Worm (Caenorhabditis elegans): ENCODE data around the gene F20D6.5.

- TF ChIP-seq lin-39 (tag; optimal IDR thresholded peaks at IDR 0.05) (no peak), elt-3 (tag; optimal IDR thresholded peaks at IDR 0.05) (no peak), unc-98 (GFP tag; IDR thresholded peaks at IDR 0.05) (no peak), snpc-4 (tag; optimal IDR thresholded peaks at IDR 0.05) (no peak), nhr-237 (tag; optimal IDR thresholded peaks at IDR 0.05) (no peak), lsy-2 (tag; optimal IDR thresholded peaks at IDR 0.05) (peak; percentile 30 to 44), unc-30 (tag; optimal IDR thresholded peaks at IDR 0.05) (no peak), nhr-11 (tag; optimal IDR thresholded peaks at IDR 0.05) (no peak), grh-1 (GFP tag; IDR thresholded peaks at IDR 0.05) (no peak), unc-86 (tag; optimal IDR thresholded peaks at IDR 0.05) (no peak)
Measured at ce11 chrV:8195889-8196418, 34.2 kb downstream of the F20D6.5 start, which contains the start of gene F20D6.10.

Measured in whole organism, L1 larva.